Fruit fly (Drosophila melanogaster) whole organism, embryonic: ENCODE measurements around the gene stet.

ENCODE experiments used
- CG10147 ChIP-seq: fragments of 200-800 bp; sonication (Bioruptor generic); optimal IDR thresholded peaks from 2 replicates; lab custom pipeline; 2019; ENCODE audit warnings: missing biosample characterization, mild to moderate bottlenecking, missing genetic modification characterization, moderate library complexity
- CG10543 ChIP-seq: fragments of 200-800 bp; sonication (Bioruptor generic); optimal IDR thresholded peaks from 3 replicates; lab custom pipeline; 2017; ENCODE audit warnings: missing biosample characterization, mild to moderate bottlenecking, missing genetic modification characterization, moderate library complexity
- CG11247 ChIP-seq: fragments of 200-800 bp; sonication (Bioruptor generic); IDR thresholded peaks from 2 replicates; pipeline ENCODE4 v1.3.6; 2022; ENCODE audit warnings: missing biosample characterization, missing genetic modification characterization
- CG12219 ChIP-seq: fragments of 200-800 bp; sonication (Bioruptor generic); optimal IDR thresholded peaks from 3 replicates; lab custom pipeline; 2018; ENCODE audit warnings: missing biosample characterization, mild to moderate bottlenecking, missing genetic modification characterization
- CG13123 ChIP-seq: fragments of 200-800 bp; sonication (Bioruptor generic); optimal IDR thresholded peaks from 2 replicates; lab custom pipeline; 2016; ENCODE audit warnings: missing biosample characterization, missing genetic modification characterization
- CG15601 ChIP-seq: fragments of 200-800 bp; sonication (Bioruptor generic); optimal IDR thresholded peaks from 3 replicates; lab custom pipeline; 2019; ENCODE audit warnings: missing biosample characterization, mild to moderate bottlenecking, missing genetic modification characterization, moderate library complexity
- CG16863 ChIP-seq: fragments of 200-800 bp; sonication (Bioruptor generic); optimal IDR thresholded peaks from 3 replicates; lab custom pipeline; 2016; ENCODE audit warnings: missing biosample characterization, missing genetic modification characterization
- CG17802 ChIP-seq: fragments of 200-800 bp; sonication (Bioruptor generic); optimal IDR thresholded peaks from 2 replicates; lab custom pipeline; 2018; ENCODE audit warnings: missing biosample characterization, mild to moderate bottlenecking, missing genetic modification characterization, moderate library complexity
- CG18619 ChIP-seq: fragments of 200-800 bp; sonication (Bioruptor generic); optimal IDR thresholded peaks from 3 replicates; lab custom pipeline; 2017; ENCODE audit warnings: missing biosample characterization, mild to moderate bottlenecking, missing genetic modification characterization
- CG2678 ChIP-seq: fragments of 200-800 bp; sonication (Bioruptor generic); optimal IDR thresholded peaks from 3 replicates; lab custom pipeline; 2019; ENCODE audit warnings: missing biosample characterization, mild to moderate bottlenecking, missing genetic modification characterization, moderate library complexity
- CG32772 ChIP-seq: fragments of 200-800 bp; sonication (Bioruptor generic); IDR thresholded peaks from 2 replicates; pipeline ENCODE4 v1.3.6; 2022; ENCODE audit warnings: missing biosample characterization, missing genetic modification characterization
- CG3838 ChIP-seq: fragments of 200-800 bp; sonication (Bioruptor generic); optimal IDR thresholded peaks from 3 replicates; lab custom pipeline; 2016; ENCODE audit warnings: missing biosample characterization, missing genetic modification characterization
- CG6175 ChIP-seq: fragments of 200-800 bp; sonication (Bioruptor generic); IDR thresholded peaks from 3 replicates; pipeline ENCODE4 v1.3.6; 2022; ENCODE audit warnings: missing biosample characterization, missing genetic modification characterization
- CG6654 ChIP-seq: fragments of 200-800 bp; sonication (Bioruptor generic); optimal IDR thresholded peaks from 2 replicates; lab custom pipeline; 2017; ENCODE audit warnings: missing biosample characterization, mild to moderate bottlenecking, missing genetic modification characterization
- CG6854 ChIP-seq: fragments of 200-800 bp; sonication (Bioruptor generic); optimal IDR thresholded peaks from 3 replicates; lab custom pipeline; 2017; ENCODE audit warnings: missing biosample characterization, mild to moderate bottlenecking, missing genetic modification characterization
- CG7556 ChIP-seq: fragments of 200-800 bp; sonication (Bioruptor generic); optimal IDR thresholded peaks from 2 replicates; lab custom pipeline; 2017; ENCODE audit warnings: missing biosample characterization, mild to moderate bottlenecking, missing genetic modification characterization
- CG7928 ChIP-seq: fragments of 200-800 bp; sonication (Bioruptor generic); optimal IDR thresholded peaks from 2 replicates; lab custom pipeline; 2017; ENCODE audit warnings: missing biosample characterization, mild to moderate bottlenecking, missing genetic modification characterization
- CG8765 ChIP-seq: fragments of 200-800 bp; sonication (Bioruptor generic); IDR thresholded peaks from 2 replicates; pipeline ENCODE4 v1.3.6; 2022; ENCODE audit warnings: missing biosample characterization, missing genetic modification characterization
- CG8924 ChIP-seq: fragments of 200-800 bp; optimal IDR thresholded peaks from 3 replicates; lab custom pipeline; 2019; ENCODE audit warnings: missing biosample characterization, mild to moderate bottlenecking, missing genetic modification characterization, moderate library complexity
- CG9797 ChIP-seq: fragments of 200-800 bp; sonication (Bioruptor generic); optimal IDR thresholded peaks from 3 replicates; lab custom pipeline; 2018; ENCODE audit warnings: missing biosample characterization, mild to moderate bottlenecking, missing genetic modification characterization
- Doc3 ChIP-seq: fragments of 200-800 bp; sonication (Bioruptor generic); IDR thresholded peaks from 3 replicates; pipeline ENCODE4 v1.3.6; 2022; ENCODE audit warnings: missing biosample characterization, missing genetic modification characterization; ENCODE audit not compliant: partially characterized antibody
- Eip74EF ChIP-seq, 2 experiments: fragments of 200-800 bp in 1 of 2; fragments of >200 bp in 1 of 2; sonication (Bioruptor generic) in 1 of 2; optimal IDR thresholded peaks; 2 replicates each; lab custom pipeline; 2017 to 2019; ENCODE audit warnings: missing biosample characterization in 2 of 2, missing genetic modification characterization in 2 of 2, mild to moderate bottlenecking in 1 of 2, moderate library complexity in 1 of 2
- Fer3 ChIP-seq: fragments of 200-800 bp; sonication (Bioruptor generic); optimal IDR thresholded peaks from 2 replicates; lab custom pipeline; 2018; ENCODE audit warnings: missing biosample characterization, mild to moderate bottlenecking, missing genetic modification characterization, moderate library complexity
- GATAe ChIP-seq: fragments of 200-800 bp; sonication (Bioruptor generic); conservative IDR thresholded peaks from 2 replicates; pipeline ENCODE4 v1.3.6; 2022; ENCODE audit warnings: missing biosample characterization, missing genetic modification characterization
- Hr39 ChIP-seq: fragments of >200 bp; optimal IDR thresholded peaks from 2 replicates; lab custom pipeline; 2017
- Kr ChIP-seq: fragments of 200-800 bp; sonication (Bioruptor generic); optimal IDR thresholded peaks from 2 replicates; lab custom pipeline; 2017; ENCODE audit warnings: missing biosample characterization, mild to moderate bottlenecking, missing genetic modification characterization
- Max ChIP-seq: fragments of 200-800 bp; sonication (Bioruptor generic); optimal IDR thresholded peaks from 2 replicates; lab custom pipeline; 2016; ENCODE audit warnings: missing biosample characterization, mild to moderate bottlenecking, missing genetic modification characterization
- Ravus ChIP-seq: fragments of 200-800 bp; sonication (Bioruptor generic); IDR thresholded peaks from 2 replicates; pipeline ENCODE4 v1.3.6; 2022; ENCODE audit warnings: missing biosample characterization, missing genetic modification characterization
- TFAM ChIP-seq: fragments of 200-800 bp; sonication (Bioruptor generic); optimal IDR thresholded peaks from 2 replicates; lab custom pipeline; 2017; ENCODE audit warnings: missing biosample characterization, missing genetic modification characterization, inconsistent platforms
- Trl ChIP-seq, 3 experiments: fragments of >200 bp in 2 of 3; fragments of 200-800 bp in 1 of 3; sonication (Bioruptor generic) in 1 of 3; optimal IDR thresholded peaks; 2 replicates in 1 of 3; 3 replicates in 2 of 3; lab custom pipeline; 2016 to 2017; ENCODE audit warnings: missing biosample characterization in 1 of 3, missing genetic modification characterization in 1 of 3
- Usf ChIP-seq: fragments of 200-800 bp; sonication (Bioruptor generic); optimal IDR thresholded peaks from 2 replicates; lab custom pipeline; 2017; ENCODE audit warnings: missing genotype, missing biosample characterization, missing genetic modification characterization
- al ChIP-seq: fragments of 200-800 bp; sonication (Bioruptor generic); IDR thresholded peaks from 2 replicates; pipeline ENCODE4 v1.3.6; 2022; ENCODE audit warnings: missing biosample characterization, missing genetic modification characterization
- corto ChIP-seq: fragments of 200-800 bp; sonication (Bioruptor generic); optimal IDR thresholded peaks from 2 replicates; lab custom pipeline; 2016; ENCODE audit warnings: missing biosample characterization, mild to moderate bottlenecking, missing genetic modification characterization, moderate library complexity
- crol ChIP-seq: fragments of 200-800 bp; sonication (Bioruptor generic); IDR thresholded peaks from 2 replicates; pipeline ENCODE4 v1.3.6; 2022; ENCODE audit warnings: missing biosample characterization, missing genetic modification characterization
- gem ChIP-seq: fragments of 200-800 bp; sonication (Bioruptor generic); optimal IDR thresholded peaks from 2 replicates; lab custom pipeline; 2019; ENCODE audit warnings: missing biosample characterization, mild to moderate bottlenecking, missing genetic modification characterization, moderate library complexity
- hb ChIP-seq: fragments of 200-800 bp; sonication (Bioruptor generic); IDR thresholded peaks from 3 replicates; pipeline ENCODE4 v1.3.6; 2022; ENCODE audit warnings: missing biosample characterization, missing genetic modification characterization; ENCODE audit not compliant: partially characterized antibody
- hth ChIP-seq: fragments of >200 bp; optimal IDR thresholded peaks from 2 replicates; lab custom pipeline; 2017; ENCODE audit warnings: inconsistent platforms
- kay ChIP-seq: fragments of 200-800 bp; sonication (Bioruptor generic); optimal IDR thresholded peaks from 2 replicates; lab custom pipeline; 2016; ENCODE audit warnings: missing biosample characterization, missing genetic modification characterization
- lmd ChIP-seq: fragments of 200-800 bp; sonication (Bioruptor generic); IDR thresholded peaks from 2 replicates; pipeline ENCODE4 v1.3.6; 2022; ENCODE audit warnings: missing biosample characterization, missing genetic modification characterization
- org-1 ChIP-seq: fragments of 200-800 bp; sonication (Bioruptor generic); optimal IDR thresholded peaks from 2 replicates; lab custom pipeline; 2017; ENCODE audit warnings: missing biosample characterization, missing genetic modification characterization
- p53 ChIP-seq: fragments of 200-800 bp; sonication (Bioruptor generic); optimal IDR thresholded peaks from 2 replicates; lab custom pipeline; 2016; ENCODE audit warnings: missing biosample characterization, missing genetic modification characterization
- pum ChIP-seq: fragments of 200-800 bp; sonication (Bioruptor generic); optimal IDR thresholded peaks from 2 replicates; lab custom pipeline; 2016; ENCODE audit warnings: missing biosample characterization, missing genetic modification characterization
- ranshi ChIP-seq: fragments of 200-800 bp; sonication (Bioruptor generic); IDR thresholded peaks from 2 replicates; pipeline ENCODE4 v1.3.6; 2022; ENCODE audit warnings: missing biosample characterization, missing genetic modification characterization
- row ChIP-seq: fragments of 200-800 bp; sonication (Bioruptor generic); IDR thresholded peaks from 3 replicates; pipeline ENCODE4 v1.3.6; 2022; ENCODE audit warnings: missing biosample characterization, missing genetic modification characterization
- run ChIP-seq: fragments of 200-800 bp; sonication (Bioruptor generic); optimal IDR thresholded peaks from 3 replicates; lab custom pipeline; 2018; ENCODE audit warnings: missing biosample characterization, mild to moderate bottlenecking, missing genetic modification characterization
- shn ChIP-seq: fragments of 200-800 bp; sonication (Bioruptor generic); optimal IDR thresholded peaks from 3 replicates; lab custom pipeline; 2016; ENCODE audit warnings: missing biosample characterization, missing genetic modification characterization
- stwl ChIP-seq: fragments of 200-800 bp; sonication (Bioruptor generic); optimal IDR thresholded peaks from 3 replicates; lab custom pipeline; 2018; ENCODE audit warnings: missing biosample characterization, mild to moderate bottlenecking, missing genetic modification characterization, moderate library complexity
- vnd ChIP-seq: fragments of 200-800 bp; sonication (Bioruptor generic); IDR thresholded peaks from 3 replicates; pipeline ENCODE4 v1.3.6; 2022; ENCODE audit warnings: missing biosample characterization, missing genetic modification characterization; ENCODE audit not compliant: partially characterized antibody
- wek ChIP-seq: fragments of 200-800 bp; sonication (Bioruptor generic); optimal IDR thresholded peaks from 3 replicates; lab custom pipeline; 2018; ENCODE audit warnings: missing biosample characterization, mild to moderate bottlenecking, missing genetic modification characterization, moderate library complexity

stet gene

DNA sequence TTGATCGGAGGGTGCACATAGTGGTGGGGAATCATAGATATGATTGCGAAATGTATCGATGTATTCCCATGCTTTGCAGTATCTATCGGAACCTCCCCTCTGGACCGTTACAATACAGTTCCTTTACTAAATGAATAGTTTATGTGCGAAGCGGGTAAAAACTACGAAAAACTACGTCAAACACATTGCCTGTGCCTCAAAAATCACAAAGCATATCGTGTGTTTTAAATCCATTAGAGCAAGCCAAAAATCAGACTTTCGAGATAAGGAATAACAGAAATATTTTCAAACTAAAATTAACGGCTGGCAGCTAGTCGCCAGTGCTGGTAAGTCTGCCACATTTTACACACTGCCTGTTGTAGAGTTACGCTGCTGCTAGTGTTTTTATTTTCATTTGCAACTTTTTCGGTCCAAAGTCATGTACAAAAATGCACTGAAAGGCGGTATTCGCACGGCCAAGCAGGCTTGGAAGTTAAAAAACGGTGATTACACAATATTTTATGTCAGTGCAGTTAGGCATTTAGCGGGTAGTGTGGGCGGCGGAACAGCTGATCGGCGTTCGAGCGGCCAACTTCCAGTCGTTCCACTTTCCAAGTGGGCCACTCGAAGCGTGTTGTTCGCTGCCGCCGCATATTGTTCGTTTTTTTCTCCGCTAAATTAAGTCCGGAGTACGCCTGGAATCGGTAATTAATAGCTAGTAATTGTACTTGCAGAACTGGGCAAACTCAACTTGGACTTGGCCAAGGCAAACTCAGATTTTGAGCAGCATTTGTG is 28.1 kb upstream of the stet start (continued):
- no peak for TF ChIP-seq CG8924 (tag; lab: Kevin White, UChicago)
- no peak for TF ChIP-seq kay (GFP tag; lab: Kevin White, UChicago)
- no peak for TF ChIP-seq gem
- TF ChIP-seq CG10543 = peak; percentile 22
- TF ChIP-seq Doc3 (GFP tag; lab: Robert Waterston, UW) = peak; percentile 70
- TF ChIP-seq CG12219 (GFP tag; lab: Kevin White, UChicago) = no peak
- TF ChIP-seq lmd (GFP tag; lab: Robert Waterston, UW) = peak; percentile 40; the same call in 1 of the 2 replicates
- peak; percentile 51; the same call in 2 of the 3 replicates for TF ChIP-seq vnd (GFP tag; lab: Robert Waterston, UW)
- TF ChIP-seq CG17802 = peak; percentile 10
- no peak for TF ChIP-seq hth (lab: Kevin White, UChicago)
- peak; percentile 54 for TF ChIP-seq shn (GFP tag; lab: Kevin White, UChicago)
- peak; percentile 4 for TF ChIP-seq Usf (GFP tag; lab: Kevin White, UChicago)
- no peak for TF ChIP-seq Hr39 (lab: Kevin White, UChicago)
- no peak for TF ChIP-seq CG6654
- TF ChIP-seq CG16863 (GFP tag; lab: Kevin White, UChicago) = peak; percentile 68
- no peak for TF ChIP-seq TFAM (GFP tag; lab: Kevin White, UChicago)
- peak; percentile 62 for TF ChIP-seq ranshi (GFP tag; lab: Robert Waterston, UW)
- peak; percentile 56 for TF ChIP-seq row (GFP tag; lab: Robert Waterston, UW)
- TF ChIP-seq Kr (GFP tag; lab: Kevin White, UChicago) = no peak
- no peak for TF ChIP-seq Trl (optimal IDR thresholded peaks at IDR 0.05; lab: Kevin White, UChicago)
- TF ChIP-seq Trl (GFP tag; optimal IDR thresholded peaks at IDR 0.05; lab: Kevin White, UChicago) = peak; percentile 77
- TF ChIP-seq crol (GFP tag; lab: Robert Waterston, UW) = peak; percentile 31; the same call in 1 of the 2 replicates
- TF ChIP-seq run = no peak
- no peak for TF ChIP-seq CG15601 (tag; lab: Kevin White, UChicago)
- 0 out of 2 replicates have a peak, but pooled peaks have one; percentile 43 for TF ChIP-seq CG32772
- peak; percentile 67 for TF ChIP-seq Max (GFP tag; lab: Kevin White, UChicago)
- no peak for TF ChIP-seq CG10147 (GFP tag; lab: Kevin White, UChicago)
- TF ChIP-seq Ravus (GFP tag; lab: Robert Waterston, UW) = no peak
- no peak for TF ChIP-seq CG8765 (GFP tag; lab: Robert Waterston, UW)
- TF ChIP-seq CG7556 (GFP tag; lab: Kevin White, UChicago) = peak; percentile 21
- TF ChIP-seq CG13123 = peak; percentile 63
- no peak for TF ChIP-seq CG3838 (GFP tag; lab: Kevin White, UChicago)
- TF ChIP-seq stwl (tag; lab: Kevin White, UChicago) = peak; percentile 40
- no peak for TF ChIP-seq CG2678 (tag; lab: Kevin White, UChicago)
- TF ChIP-seq p53 = peak; percentile 5
- TF ChIP-seq hb (GFP tag; lab: Robert Waterston, UW) = peak; percentile 70
- peak; percentile 46 for TF ChIP-seq CG9797 (GFP tag; lab: Kevin White, UChicago)
- peak; percentile 7 for TF ChIP-seq CG7928 (GFP tag; lab: Kevin White, UChicago)
- no peak for TF ChIP-seq Eip74EF (GFP tag; optimal IDR thresholded peaks at IDR 0.05; lab: Kevin White, UChicago)
- TF ChIP-seq CG18619 = peak; percentile 40
- TF ChIP-seq Fer3 (tag; lab: Kevin White, UChicago) = no peak
- peak; percentile 31 for TF ChIP-seq CG6854 (GFP tag; lab: Kevin White, UChicago)
- no peak for TF ChIP-seq al
- TF ChIP-seq corto = peak; percentile 42
- no peak for TF ChIP-seq CG6175
- TF ChIP-seq wek (GFP tag; lab: Kevin White, UChicago) = no peak
- peak; percentile 68 for TF ChIP-seq pum (GFP tag; lab: Kevin White, UChicago)
- TF ChIP-seq org-1 = peak; percentile 10
- 0 out of 2 replicates have a peak, but pooled peaks have one; percentile 21 for TF ChIP-seq CG11247
- TF ChIP-seq GATAe (GFP tag; lab: Robert Waterston, UW) = no peak
